Worm (Caenorhabditis elegans): ENCODE results near the gene Y25C1A.2.

ce11 chrII:3096060-3096459, 16.4 kb upstream of the Y25C1A.2 start, which contains the start of gene srg-23:
- TF ChIP-seq unc-130 (GFP tag; optimal IDR thresholded peaks at IDR 0.05) (no peak), hrde-1 (tag; optimal IDR thresholded peaks at IDR 0.05; ENCODE audit: borderline replicate concordance) (no peak), mcd-1 (GFP tag; IDR thresholded peaks at IDR 0.05) (no peak), mes-4 (tag; optimal IDR thresholded peaks at IDR 0.05) (no peak), snpc-3.4 (tag; optimal IDR thresholded peaks at IDR 0.05) (no peak), F57A8.1 (GFP tag; optimal IDR thresholded peaks at IDR 0.05) (no peak)
